Worm (Caenorhabditis elegans) whole organism, L3 larva: Measurements from ENCODE around the gene F02E11.2.
"Not testable (repeated sequence)": the region's sequence is repeated elsewhere in the genome, so short reads cannot be mapped to it uniquely, and the experiment has no call there.

ENCODE experiments used
- aly-2 ChIP-seq: fragments of 150-350 bp; optimal IDR thresholded peaks from 2 replicates; lab custom pipeline; 2014; ENCODE audit warnings: missing biosample characterization, missing genetic modification characterization
- ama-1 ChIP-seq: fragments of 150-350 bp; optimal IDR thresholded peaks from 2 replicates; lab custom pipeline; 2018
- ceh-28 ChIP-seq: fragments of 150-350 bp; optimal IDR thresholded peaks from 2 replicates; lab custom pipeline; 2014; ENCODE audit warnings: missing biosample characterization, missing genetic modification reagents, missing genetic modification characterization
- ceh-82 ChIP-seq: fragments of 150-350 bp; optimal IDR thresholded peaks from 2 replicates; lab custom pipeline; 2014; ENCODE audit warnings: missing biosample characterization, missing genetic modification characterization
- daf-12 ChIP-seq: fragments of 150-350 bp; optimal IDR thresholded peaks from 2 replicates; lab custom pipeline; 2014; ENCODE audit warnings: missing biosample characterization, missing genetic modification reagents, missing genetic modification characterization
- egl-5 ChIP-seq: fragments of 150-350 bp; optimal IDR thresholded peaks from 2 replicates; lab custom pipeline; 2017; ENCODE audit warnings: missing biosample characterization, missing genetic modification reagents, missing genetic modification characterization, inconsistent platforms
- elt-1 ChIP-seq: fragments of 150-350 bp; optimal IDR thresholded peaks from 2 replicates; lab custom pipeline; 2014; ENCODE audit warnings: missing biosample characterization, missing genetic modification characterization
- elt-2 ChIP-seq: sonication (generic microtip); optimal IDR thresholded peaks from 2 replicates; lab custom pipeline; 2016; ENCODE audit warnings: missing genetic modification reagents, mild to moderate bottlenecking, missing genetic modification characterization, missing compliant biosample characterization
- jun-1 ChIP-seq: fragments of 150-350 bp; optimal IDR thresholded peaks from 2 replicates; lab custom pipeline; 2014; ENCODE audit warnings: missing biosample characterization, missing genetic modification reagents, missing genetic modification characterization
- lin-39 ChIP-seq: fragments of 150-350 bp; optimal IDR thresholded peaks from 2 replicates; lab custom pipeline; 2018; ENCODE audit warnings: missing biosample characterization, missing genetic modification reagents, missing genetic modification characterization
- mdl-1 ChIP-seq: fragments of 150-350 bp; optimal IDR thresholded peaks from 2 replicates; lab custom pipeline; 2014; ENCODE audit warnings: missing biosample characterization, missing genetic modification characterization
- nfya-1 ChIP-seq: sonication (generic microtip); optimal IDR thresholded peaks from 2 replicates; lab custom pipeline; 2017; ENCODE audit warnings: missing genetic modification characterization, mild to moderate bottlenecking, missing compliant biosample characterization, antibody characterized with exemption, moderate library complexity; ENCODE audit not compliant: insufficient read depth
- nhr-11 ChIP-seq: fragments of 150-350 bp; optimal IDR thresholded peaks from 2 replicates; lab custom pipeline; 2014; ENCODE audit warnings: missing biosample characterization, missing genetic modification characterization
- nhr-12 ChIP-seq: fragments of 150-350 bp; optimal IDR thresholded peaks from 2 replicates; lab custom pipeline; 2014; ENCODE audit warnings: missing biosample characterization, missing genetic modification characterization
- nhr-23 ChIP-seq: fragments of 150-350 bp; optimal IDR thresholded peaks from 2 replicates; lab custom pipeline; 2014; ENCODE audit warnings: missing biosample characterization, missing genetic modification reagents, missing genetic modification characterization
- nhr-237 ChIP-seq: fragments of 150-350 bp; optimal IDR thresholded peaks from 2 replicates; lab custom pipeline; 2014; ENCODE audit warnings: missing biosample characterization, missing genetic modification characterization
- nhr-25 ChIP-seq: sonication (generic microtip); optimal IDR thresholded peaks from 2 replicates; lab custom pipeline; 2017; ENCODE audit warnings: missing biosample characterization, missing genetic modification characterization
- nhr-67 ChIP-seq: fragments of 150-350 bp; optimal IDR thresholded peaks from 2 replicates; lab custom pipeline; 2014; ENCODE audit warnings: missing biosample characterization, missing genetic modification characterization
- nhr-77 ChIP-seq: fragments of 150-350 bp; optimal IDR thresholded peaks from 2 replicates; lab custom pipeline; 2014; ENCODE audit warnings: missing biosample characterization, missing genetic modification characterization
- pha-4 ChIP-seq: fragments of 150-350 bp; optimal IDR thresholded peaks from 2 replicates; lab custom pipeline; 2014; ENCODE audit warnings: missing biosample characterization, missing genetic modification reagents, missing genetic modification characterization
- pqm-1 ChIP-seq: fragments of 150-350 bp; optimal IDR thresholded peaks from 2 replicates; lab custom pipeline; 2017; ENCODE audit warnings: missing biosample characterization, missing genetic modification characterization, inconsistent platforms
- snpc-4 ChIP-seq: fragments of 150-350 bp; optimal IDR thresholded peaks from 2 replicates; lab custom pipeline; 2014; ENCODE audit warnings: missing biosample characterization, missing genetic modification characterization
- tbx-2 ChIP-seq: sonication (generic microtip); optimal IDR thresholded peaks from 2 replicates; lab custom pipeline; 2016; ENCODE audit warnings: mild to moderate bottlenecking, missing genetic modification characterization, missing compliant biosample characterization
- unc-39 ChIP-seq: sonication (generic microtip); optimal IDR thresholded peaks from 4 replicates; lab custom pipeline; 2017; ENCODE audit warnings: missing biosample characterization, missing genetic modification characterization
- unc-62 ChIP-seq: fragments of 150-350 bp; sonication (generic microtip); optimal IDR thresholded peaks from 4 replicates; lab custom pipeline; 2014; ENCODE audit warnings: missing biosample characterization, missing genetic modification reagents, missing genetic modification characterization
- zag-1 ChIP-seq: fragments of 150-350 bp; optimal IDR thresholded peaks from 2 replicates; lab custom pipeline; 2014; ENCODE audit warnings: missing biosample characterization, missing genetic modification characterization
- ztf-4 ChIP-seq: fragments of 150-350 bp; optimal IDR thresholded peaks from 2 replicates; lab custom pipeline; 2014; ENCODE audit warnings: missing biosample characterization, missing genetic modification characterization

F02E11.2 gene

ce11 chrII:3262504-3262903, at the start of gene F02E11.2:
TSS of gene F02E11.2 (plus strand) at chrII:3262804.
- TF ChIP-seq unc-62 (GFP tag; lab: Kevin White, UChicago) (no peak), unc-39 (tag; lab: Kevin White, UChicago) (no peak), daf-12 (tag; lab: Kevin White, UChicago) (no peak), nhr-11 (no peak), zag-1 (tag; lab: Kevin White, UChicago) (no peak), nfya-1 (tag; lab: Kevin White, UChicago) (no peak)

- no peak for TF ChIP-seq ceh-28
- no peak for TF ChIP-seq ztf-4 (tag; lab: Kevin White, UChicago)
- no peak for TF ChIP-seq snpc-4 (tag; lab: Kevin White, UChicago)
- no peak for TF ChIP-seq nhr-23
- no peak for TF ChIP-seq elt-1 (tag; lab: Kevin White, UChicago)
- no peak for TF ChIP-seq mdl-1 (tag; lab: Kevin White, UChicago)
- no peak for TF ChIP-seq nhr-25 (tag; lab: Kevin White, UChicago)
- no peak for TF ChIP-seq egl-5
- TF ChIP-seq aly-2 (tag; lab: Kevin White, UChicago) = no peak
- TF ChIP-seq zag-1 (tag; lab: Kevin White, UChicago) = no peak
- TF ChIP-seq pha-4 (tag; lab: Kevin White, UChicago) = no peak
- no peak for TF ChIP-seq nhr-12 (tag; lab: Kevin White, UChicago)
- no peak for TF ChIP-seq nhr-237 (tag; lab: Kevin White, UChicago)
- TF ChIP-seq, all 47 proteins: peak for 0
These were observed 48.7 kb upstream of the F02E11.2 start, which contains the start of gene ZC239.4 for ce11 chrII:3213898-3214297. TSS of gene ZC239.4 (plus strand) at chrII:3214198.

DNA sequence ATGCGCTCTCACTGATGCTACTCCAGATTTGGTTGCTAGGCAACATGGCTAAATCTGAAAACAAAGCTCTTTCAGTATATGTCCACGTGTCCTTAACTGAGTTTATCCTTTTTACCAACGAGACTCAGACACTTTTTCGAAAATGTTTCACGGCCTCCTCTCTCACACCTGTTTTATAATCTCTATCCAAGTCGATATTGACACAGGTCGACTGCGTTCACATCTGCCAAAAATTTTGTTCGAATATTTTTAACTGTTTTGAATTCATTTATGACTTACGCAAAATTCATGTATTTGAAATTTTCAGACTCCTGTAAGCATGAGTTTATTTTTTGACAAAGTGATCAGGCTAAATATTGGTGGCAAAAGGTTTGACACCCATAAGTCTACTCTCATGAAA, 46.8 kb upstream of the F02E11.2 start, which contains the start of gene ZC239.3:
Gene ZC239.3 (plus strand): TSS at position 301 of the 400 bp plus-strand sequence.
- TF ChIP-seq unc-39, lin-39, jun-1 (tag; lab: Kevin White, UChicago): not testable (repeated sequence)
- TF ChIP-seq, all 47 proteins: peak for 0; not testable (repeated sequence) for 47

- TF ChIP-seq ceh-82 (no peak), ama-1 (no peak), elt-2 (tag; lab: Kevin White, UChicago) (peak; percentile 15), ztf-4 (tag; lab: Kevin White, UChicago) (no peak)
These were observed 41.9 kb upstream of the F02E11.2 start, which contains the start of gene ZC239.22 for ce11 chrII:3220723-3221122. TSS of gene ZC239.22 (minus strand) at chrII:3220823.

ce11 chrII:3221730-3222129, 40.9 kb upstream of the F02E11.2 start, which contains the start of gene ZC239.14:
TSS of gene ZC239.14 (minus strand) at chrII:3222034.
- TF ChIP-seq tbx-2 (tag; lab: Kevin White, UChicago) (no peak), elt-2 (tag; lab: Kevin White, UChicago) (no peak), nhr-67 (tag; lab: Kevin White, UChicago) (no peak)
- TF ChIP-seq, all 47 proteins: peak for 0

- TF ChIP-seq daf-12 (tag; lab: Kevin White, UChicago) = no peak
- TF ChIP-seq nhr-77 (tag; lab: Kevin White, UChicago) = no peak
- TF ChIP-seq elt-2 (tag; lab: Kevin White, UChicago) = peak; percentile 39
- TF ChIP-seq nhr-67 (tag; lab: Kevin White, UChicago) = no peak
These were observed 39.9 kb upstream of the F02E11.2 start, which contains the start of gene ZC239.13 for ce11 chrII:3222686-3223085. TSS of gene ZC239.13 (minus strand) at chrII:3222839.

DNA sequence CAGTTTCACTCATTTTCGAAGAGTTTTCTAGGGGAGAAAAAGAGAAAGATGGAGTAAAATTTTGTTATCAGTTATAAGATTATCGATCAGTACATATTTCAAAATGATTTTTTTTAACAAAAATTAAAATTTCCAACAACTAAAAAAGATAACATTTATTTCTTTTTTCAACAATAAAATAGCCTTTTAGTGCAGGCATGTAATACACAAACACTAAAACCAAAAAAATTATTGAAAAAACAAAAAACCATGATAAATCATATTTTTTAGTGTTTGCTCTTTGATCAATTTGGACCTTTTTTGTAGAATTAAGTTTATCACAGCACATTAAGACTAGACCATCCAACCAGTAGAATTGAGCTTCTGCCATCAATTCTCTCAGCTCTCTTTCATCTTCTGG, 38.0 kb upstream of the F02E11.2 start, which contains the start of gene ZC239.15:
Gene ZC239.15 (minus strand): TSS at position 101 of the 400 bp plus-strand sequence.
- TF ChIP-seq nhr-23 (no peak), elt-2 (tag; lab: Kevin White, UChicago) (peak; percentile 20), egl-5 (no peak)

- TF ChIP-seq aly-2 (tag; lab: Kevin White, UChicago) (no peak), pqm-1 (tag; lab: Kevin White, UChicago) (peak; percentile 55), elt-2 (tag; lab: Kevin White, UChicago) (peak; percentile 73), pha-4 (tag; lab: Kevin White, UChicago) (peak; percentile 35)
These were observed 37.4 kb upstream of the F02E11.2 start, which contains the start of gene ZC239.16 for ce11 chrII:3225200-3225599. TSS of gene ZC239.16 (minus strand) at chrII:3225319.
